Worm (Caenorhabditis elegans): Measurements from ENCODE around the gene srx-97.

DNA sequence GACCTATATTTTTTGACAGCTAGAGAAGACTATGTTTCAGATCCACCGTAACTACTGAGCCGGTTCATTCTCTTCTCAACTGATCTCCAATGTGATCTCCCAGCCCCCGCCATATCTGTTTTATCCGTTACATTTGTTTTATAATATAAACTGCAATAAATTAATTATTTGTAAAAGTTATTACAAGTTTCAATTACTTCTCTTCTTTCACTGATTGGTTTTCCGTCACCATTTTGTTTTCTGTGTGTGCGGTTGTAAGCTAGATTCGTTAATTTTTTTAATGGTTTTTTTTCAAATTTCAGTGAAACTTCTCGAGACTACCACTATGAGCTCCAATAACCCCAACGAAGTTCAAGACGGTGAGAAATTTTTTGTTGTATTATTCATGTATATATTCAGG, 38.4 kb downstream of the srx-97 start, which contains the start of gene M151.2:
- TF ChIP-seq tbx-9 (tag; optimal IDR thresholded peaks at IDR 0.05; ENCODE audit: borderline replicate concordance) (no peak), dox-1 (GFP tag; IDR thresholded peaks at IDR 0.05) (no peak), snpc-4 (GFP tag; optimal IDR thresholded peaks at IDR 0.05) (no peak), snpc-4 (tag; optimal IDR thresholded peaks at IDR 0.05) (no peak), ztf-26 (tag; optimal IDR thresholded peaks at IDR 0.05) (no peak), ZK185.1 (tag; optimal IDR thresholded peaks at IDR 0.05; ENCODE audit: poor library complexity, severe bottlenecking) (no peak), F49E8.2 (tag; optimal IDR thresholded peaks at IDR 0.05; ENCODE audit: insufficient read depth) (no peak), B0035.1 (tag; optimal IDR thresholded peaks at IDR 0.05) (no peak), egl-44 (GFP tag; IDR thresholded peaks at IDR 0.05) (no peak), dpl-1 (GFP tag; optimal IDR thresholded peaks at IDR 0.05) (no peak), C17E4.6 (GFP tag; IDR thresholded peaks at IDR 0.05) (no peak), lin-35 (GFP tag; optimal IDR thresholded peaks at IDR 0.05) (no peak), tbp1 (GFP tag; optimal IDR thresholded peaks at IDR 0.05) (no peak)

All from whole organism, young adult.